Fruit fly (Drosophila melanogaster) whole organism, adult: ENCODE results near the gene Syx4.

Experiments
- CG11617 ChIP-seq: fragments of 200-800 bp; sonication (Bioruptor generic); optimal IDR thresholded peaks from 2 replicates; lab custom pipeline; 2017; ENCODE audit warnings: mild to moderate bottlenecking, missing biosample characterization, missing genetic modification reagents, missing genetic modification characterization
- CG12768 ChIP-seq: fragments of 200-800 bp; sonication (Bioruptor generic); optimal IDR thresholded peaks from 2 replicates; lab custom pipeline; 2017; ENCODE audit warnings: missing biosample characterization, missing genetic modification characterization, mild to moderate bottlenecking, moderate library complexity, missing genetic modification reagents
- CG14711 ChIP-seq: fragments of 200-800 bp; sonication (Bioruptor generic); optimal IDR thresholded peaks from 2 replicates; lab custom pipeline; 2018; ENCODE audit warnings: missing biosample characterization, mild to moderate bottlenecking, missing genetic modification characterization, moderate library complexity
- CG1620 ChIP-seq: fragments of 200-800 bp; sonication (Bioruptor generic); optimal IDR thresholded peaks from 2 replicates; lab custom pipeline; 2016; ENCODE audit warnings: missing biosample characterization, missing genetic modification characterization
- CG33017 ChIP-seq: fragments of 200-800 bp; sonication (Bioruptor generic); optimal IDR thresholded peaks from 2 replicates; lab custom pipeline; 2018; ENCODE audit warnings: missing biosample characterization, mild to moderate bottlenecking, missing genetic modification characterization, moderate library complexity
- CG5204 ChIP-seq: fragments of 200-800 bp; sonication (Bioruptor generic); optimal IDR thresholded peaks from 2 replicates; lab custom pipeline; 2016; ENCODE audit warnings: missing biosample characterization, missing genetic modification characterization
- CG7045 ChIP-seq: fragments of 200-800 bp; sonication (Bioruptor generic); optimal IDR thresholded peaks from 2 replicates; lab custom pipeline; 2017; ENCODE audit warnings: missing biosample characterization, mild to moderate bottlenecking, missing genetic modification characterization
- CG7101 ChIP-seq: fragments of 200-800 bp; sonication (Bioruptor generic); optimal IDR thresholded peaks from 2 replicates; lab custom pipeline; 2018; ENCODE audit warnings: missing biosample characterization, mild to moderate bottlenecking, missing genetic modification characterization, moderate library complexity
- Clk ChIP-seq: fragments of 200-800 bp; sonication (Bioruptor generic); optimal IDR thresholded peaks from 2 replicates; lab custom pipeline; 2017; ENCODE audit warnings: missing biosample characterization, missing genetic modification characterization
- Crg-1 ChIP-seq: fragments of 200-800 bp; sonication (Bioruptor generic); optimal IDR thresholded peaks from 2 replicates; lab custom pipeline; 2016; ENCODE audit warnings: missing biosample characterization, missing genetic modification characterization
- Hr96 ChIP-seq: fragments of 200-800 bp; sonication (Bioruptor generic); optimal IDR thresholded peaks from 2 replicates; lab custom pipeline; 2016; ENCODE audit warnings: missing biosample characterization, missing genetic modification characterization
- Mnt ChIP-seq: fragments of 200-800 bp; sonication (Bioruptor generic); optimal IDR thresholded peaks from 2 replicates; lab custom pipeline; 2016; ENCODE audit warnings: missing biosample characterization, mild to moderate bottlenecking, missing genetic modification characterization
- bab1 ChIP-seq: fragments of 200-800 bp; sonication (Bioruptor generic); optimal IDR thresholded peaks from 3 replicates; lab custom pipeline; 2019; ENCODE audit warnings: missing biosample characterization, mild to moderate bottlenecking, missing genetic modification characterization, moderate library complexity
- cic ChIP-seq: fragments of 200-800 bp; sonication (Bioruptor generic); optimal IDR thresholded peaks from 2 replicates; lab custom pipeline; 2017; ENCODE audit warnings: missing biosample characterization, mild to moderate bottlenecking, missing genetic modification characterization, moderate library complexity
- cnc ChIP-seq, 2 experiments: fragments of >200 bp; optimal IDR thresholded peaks; 2 replicates each; lab custom pipeline; 2017
- kay ChIP-seq: fragments of 200-800 bp; sonication (Bioruptor generic); peaks from one replicate; lab custom pipeline; 2016; ENCODE audit warnings: missing biosample characterization, missing genetic modification characterization, borderline replicate concordance
- ovo ChIP-seq: fragments of 200-800 bp; sonication (Bioruptor generic); optimal IDR thresholded peaks from 2 replicates; lab custom pipeline; 2016; ENCODE audit warnings: missing biosample characterization, missing genetic modification characterization
- pad ChIP-seq: fragments of 200-800 bp; sonication (Bioruptor generic); optimal IDR thresholded peaks from 3 replicates; lab custom pipeline; 2017; ENCODE audit warnings: missing biosample characterization, missing genetic modification characterization, mild to moderate bottlenecking, moderate library complexity, missing genetic modification reagents
- tj ChIP-seq: fragments of 200-800 bp; sonication (Bioruptor generic); optimal IDR thresholded peaks from 3 replicates; lab custom pipeline; 2017; ENCODE audit warnings: missing biosample characterization, mild to moderate bottlenecking, missing genetic modification characterization, moderate library complexity
- toe ChIP-seq: fragments of 200-800 bp; sonication (Bioruptor generic); optimal IDR thresholded peaks from 2 replicates; lab custom pipeline; 2016; ENCODE audit warnings: missing biosample characterization, missing genetic modification characterization

The Syx4 gene

DNA sequence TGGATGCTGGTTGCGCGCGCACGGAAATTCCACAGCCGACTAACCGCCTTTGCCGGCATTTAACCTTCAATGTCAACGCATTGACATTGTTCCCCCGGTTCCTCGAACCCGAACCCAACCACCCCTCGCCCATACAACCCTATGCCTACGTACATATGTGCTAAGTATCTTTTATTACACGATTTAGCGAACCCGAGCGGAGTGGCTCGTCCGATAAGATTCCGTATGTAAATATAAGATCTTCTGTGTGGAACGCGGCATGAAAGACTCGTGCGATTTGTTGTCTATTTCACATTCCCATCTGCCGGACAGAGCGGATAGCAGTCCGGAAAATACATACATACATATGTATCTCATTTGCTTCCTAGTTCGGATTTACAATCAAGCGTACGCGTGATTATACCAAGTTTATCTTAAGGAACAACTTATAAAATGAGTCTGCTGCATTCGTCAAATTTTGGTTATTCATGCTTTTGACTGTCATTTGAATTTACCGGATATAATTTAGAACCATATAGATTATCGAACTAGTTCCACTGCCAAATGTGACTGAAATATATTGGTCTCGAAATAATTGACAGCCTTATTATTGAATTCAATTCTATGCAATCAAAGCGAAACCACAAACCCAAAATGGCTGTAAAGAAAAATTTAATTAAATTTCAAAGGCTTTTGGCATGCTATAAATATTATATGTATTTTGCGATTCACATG, 36.3 kb downstream of the Syx4 start, which contains the start of gene CG2680:
TSS of gene CG2680 (minus strand) at position 51 of the 714 bp plus-strand sequence.
- no peak for TF ChIP-seq Hr96 (GFP tag; lab: Kevin White, UChicago)
- no peak for TF ChIP-seq Crg-1 (GFP tag; lab: Kevin White, UChicago)
- TF ChIP-seq pad (GFP tag; lab: Kevin White, UChicago) = no peak
- TF ChIP-seq cic (GFP tag; lab: Kevin White, UChicago) = no peak
- no peak for TF ChIP-seq Clk
- no peak for TF ChIP-seq CG12768 (GFP tag; lab: Kevin White, UChicago)
- TF ChIP-seq toe (GFP tag; lab: Kevin White, UChicago) = no peak
- TF ChIP-seq kay = no peak
- TF ChIP-seq CG7045 (GFP tag; lab: Kevin White, UChicago) = no peak
- TF ChIP-seq ovo (GFP tag; lab: Kevin White, UChicago) = no peak
- TF ChIP-seq CG7101 (tag; lab: Kevin White, UChicago) = no peak
- TF ChIP-seq CG14711 = no peak
- TF ChIP-seq CG1620 = no peak
- no peak for TF ChIP-seq bab1 (GFP tag; lab: Kevin White, UChicago)
- no peak for TF ChIP-seq CG5204 (GFP tag; lab: Kevin White, UChicago)
- no peak for TF ChIP-seq cnc (optimal IDR thresholded peaks at IDR 0.05; lab: Kevin White, UChicago)
- TF ChIP-seq tj (GFP tag; lab: Kevin White, UChicago) = no peak
- no peak for TF ChIP-seq CG11617 (GFP tag; lab: Kevin White, UChicago)
- TF ChIP-seq Mnt (GFP tag; lab: Kevin White, UChicago) = no peak

DNA sequence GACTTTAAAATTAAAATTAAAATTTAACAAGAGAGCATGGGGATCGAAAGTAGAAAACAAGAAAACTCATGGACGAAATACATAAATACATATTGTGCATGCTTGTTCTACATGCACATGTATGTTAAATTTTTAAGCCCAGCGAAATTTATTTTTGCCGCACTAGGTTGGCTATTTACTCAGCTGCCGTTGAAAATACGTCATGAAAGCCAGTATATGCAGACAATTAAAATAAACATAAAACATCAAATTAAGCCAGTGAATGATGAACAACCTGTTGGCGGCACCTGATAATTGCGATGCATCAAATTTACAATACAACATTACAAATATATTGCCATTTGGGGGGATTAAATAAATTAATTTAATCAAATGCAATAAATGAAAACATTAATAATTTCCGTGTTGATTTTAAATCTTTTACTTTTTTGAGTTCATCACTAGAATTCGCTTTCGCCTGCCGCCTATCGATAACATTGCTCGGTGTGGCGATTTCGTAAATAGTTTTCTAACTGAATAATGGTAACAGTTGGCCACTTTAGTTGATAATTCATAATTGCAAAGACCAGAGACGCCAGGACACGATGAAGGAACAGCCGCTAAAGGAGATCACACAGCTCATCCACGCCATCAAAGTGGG, 39.6 kb downstream of the Syx4 start, which contains the start of gene eIF2Bbeta:
TSS of gene eIF2Bbeta (plus strand) at position 438 of the 640 bp plus-strand sequence.
- TF ChIP-seq kay (no peak), CG12768 (GFP tag; lab: Kevin White, UChicago) (no peak), tj (GFP tag; lab: Kevin White, UChicago) (no peak), Hr96 (GFP tag; lab: Kevin White, UChicago) (no peak), Clk (no peak), bab1 (GFP tag; lab: Kevin White, UChicago) (peak; percentile 6), Mnt (GFP tag; lab: Kevin White, UChicago) (no peak)

DNA sequence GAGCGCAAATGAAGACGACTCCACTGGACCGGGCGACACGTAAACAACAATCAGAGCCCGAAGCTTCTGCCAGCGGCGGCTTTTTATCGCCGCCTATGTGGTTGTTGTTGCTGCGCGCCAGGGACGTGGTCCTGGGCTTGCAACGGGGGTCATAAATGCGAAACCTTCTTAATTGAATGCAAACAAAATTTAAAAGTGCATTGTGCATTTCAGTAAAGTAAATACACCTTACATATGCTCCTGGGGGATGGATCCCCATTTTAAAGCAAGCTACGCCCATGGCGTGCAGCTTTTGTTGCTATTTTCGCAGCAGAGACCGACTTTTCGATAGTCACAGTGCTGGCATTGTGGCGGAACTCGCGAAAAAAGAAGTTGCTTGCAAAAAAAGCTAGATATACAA, 40.2 kb downstream of the Syx4 start, which contains the start of gene Ugalt:
TSS of gene Ugalt (minus strand) at position 160 of the 400 bp plus-strand sequence.
- TF ChIP-seq CG11617 (GFP tag; lab: Kevin White, UChicago) = peak; percentile 100
- no peak for TF ChIP-seq kay
- peak; percentile 100 for TF ChIP-seq toe (GFP tag; lab: Kevin White, UChicago)
- peak; percentile 100 for TF ChIP-seq CG7045 (GFP tag; lab: Kevin White, UChicago)
- TF ChIP-seq bab1 (GFP tag; lab: Kevin White, UChicago) = peak; percentile 100
- peak; percentile 100 for TF ChIP-seq Mnt (GFP tag; lab: Kevin White, UChicago)
- peak; percentile 100 for TF ChIP-seq CG12768 (GFP tag; lab: Kevin White, UChicago)
- peak; percentile 99 for TF ChIP-seq pad (GFP tag; lab: Kevin White, UChicago)
- peak; percentile 100 for TF ChIP-seq CG1620
- peak; percentile 100 for TF ChIP-seq CG7101 (tag; lab: Kevin White, UChicago)
- peak; percentile 100 for TF ChIP-seq CG5204 (GFP tag; lab: Kevin White, UChicago)
- peak; percentile 98 for TF ChIP-seq cic (GFP tag; lab: Kevin White, UChicago)
- TF ChIP-seq CG14711 = peak; percentile 100
- peak; percentile 100 for TF ChIP-seq Hr96 (GFP tag; lab: Kevin White, UChicago)
- peak; percentile 100 for TF ChIP-seq CG33017 (tag; lab: Kevin White, UChicago)
- no peak for TF ChIP-seq cnc (optimal IDR thresholded peaks at IDR 0.05; lab: Kevin White, UChicago)
- peak; percentile 99 for TF ChIP-seq tj (GFP tag; lab: Kevin White, UChicago)
- TF ChIP-seq ovo (GFP tag; lab: Kevin White, UChicago) = peak; percentile 100
- peak; percentile 100 for TF ChIP-seq Crg-1 (GFP tag; lab: Kevin White, UChicago)
- TF ChIP-seq Clk = peak; percentile 100

DNA sequence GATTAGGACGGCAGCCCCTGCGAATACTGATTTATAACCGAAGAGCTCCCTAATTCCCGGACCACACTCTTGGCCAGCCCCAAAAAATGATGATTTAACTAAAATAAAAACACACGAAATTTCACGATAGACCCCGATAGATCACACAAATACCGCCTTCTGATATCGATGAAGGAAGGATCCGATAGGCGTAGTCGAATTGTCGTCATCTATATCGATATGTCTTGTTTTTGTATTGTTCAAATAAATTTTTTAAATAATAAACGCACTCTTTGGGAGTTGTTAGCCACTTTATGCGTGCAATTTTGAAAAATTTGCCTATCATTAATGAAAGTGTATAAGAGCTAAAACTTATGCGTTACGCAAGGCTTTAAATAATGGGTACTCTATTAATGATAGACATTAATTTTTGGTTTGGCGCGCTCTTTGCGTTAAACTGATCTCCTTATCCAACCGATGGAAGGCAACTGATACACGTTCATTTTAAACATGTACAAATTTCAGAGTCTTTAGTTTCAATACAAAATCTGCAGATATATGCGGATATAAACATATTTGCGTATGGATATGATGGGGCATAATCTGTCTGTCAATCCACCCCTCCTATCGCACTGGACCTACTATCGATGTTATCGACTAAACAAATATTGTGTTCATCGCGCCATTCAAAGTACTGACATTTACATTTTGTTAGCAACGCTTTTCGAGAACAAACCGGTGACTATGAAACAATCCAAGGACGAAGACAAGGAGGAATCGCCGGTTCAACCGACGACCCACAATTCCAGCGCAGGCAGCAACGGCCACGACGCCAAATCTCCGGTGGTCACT, 45.6 kb downstream of the Syx4 start, which contains the start of the genes Spg7 and Lint-O:
TSS of gene Spg7 (minus strand) at position 148 of the 831 bp plus-strand sequence.
TSS of gene Lint-O (plus strand) at position 638 of the 831 bp plus-strand sequence.
- peak; percentile 46 for TF ChIP-seq tj (GFP tag; lab: Kevin White, UChicago)
- no peak for TF ChIP-seq CG7101 (tag; lab: Kevin White, UChicago)
- TF ChIP-seq cic (GFP tag; lab: Kevin White, UChicago) = no peak
- no peak for TF ChIP-seq bab1 (GFP tag; lab: Kevin White, UChicago)
- TF ChIP-seq CG33017 (tag; lab: Kevin White, UChicago) = no peak

DNA sequence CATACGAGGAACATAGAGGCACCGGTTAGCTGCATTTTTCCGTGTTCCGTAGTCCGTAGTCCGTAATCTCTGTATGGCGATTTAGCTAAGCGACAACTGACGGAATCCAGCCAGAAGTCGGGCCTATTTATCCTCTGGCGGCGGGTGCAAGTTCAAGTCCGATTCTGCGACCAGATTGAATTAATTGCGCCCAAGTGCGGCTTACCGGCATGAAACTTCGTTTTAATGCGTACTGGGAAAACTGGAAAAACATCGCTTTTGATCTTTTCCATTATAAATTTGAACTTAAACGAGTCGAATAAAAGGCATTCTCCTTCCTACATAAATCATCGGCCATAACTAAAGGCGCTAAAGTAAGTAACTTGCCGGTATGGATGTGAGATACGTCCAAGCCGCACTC, 50.1 kb downstream of the Syx4 start, which contains the start of gene dyw:
TSS of gene dyw (minus strand) at position 101 of the 400 bp plus-strand sequence.
- TF ChIP-seq CG33017 (tag; lab: Kevin White, UChicago) = no peak
- no peak for TF ChIP-seq CG12768 (GFP tag; lab: Kevin White, UChicago)
- TF ChIP-seq CG1620 = no peak
